Fruit fly (Drosophila melanogaster) whole organism, embryonic: ENCODE measurements around the gene cup.

ENCODE experiments used
- Atf6 ChIP-seq: fragments of 200-800 bp; sonication (Bioruptor generic); IDR thresholded peaks from 2 replicates; pipeline ENCODE4 v1.3.6; 2022; ENCODE audit warnings: missing biosample characterization, missing genetic modification characterization
- Bdp1 ChIP-seq: fragments of 200-800 bp; sonication (Bioruptor generic); optimal IDR thresholded peaks from 3 replicates; lab custom pipeline; 2016; ENCODE audit warnings: missing biosample characterization, missing genetic modification characterization
- CG10274 ChIP-seq: fragments of 200-800 bp; sonication (Bioruptor generic); optimal IDR thresholded peaks from 3 replicates; lab custom pipeline; 2017; ENCODE audit warnings: missing biosample characterization, mild to moderate bottlenecking, missing genetic modification characterization
- CG1233 ChIP-seq: fragments of 200-800 bp; sonication (Bioruptor generic); optimal IDR thresholded peaks from 4 replicates; lab custom pipeline; 2018; ENCODE audit warnings: missing biosample characterization, mild to moderate bottlenecking, missing genetic modification characterization
- CG12942 ChIP-seq: fragments of 200-800 bp; sonication (Bioruptor generic); optimal IDR thresholded peaks from 3 replicates; lab custom pipeline; 2016; ENCODE audit warnings: missing biosample characterization, missing genetic modification characterization
- CG14667 ChIP-seq: fragments of 200-800 bp; sonication (Bioruptor generic); IDR thresholded peaks from 2 replicates; pipeline ENCODE4 v1.3.6; 2022; ENCODE audit warnings: missing biosample characterization, missing genetic modification characterization
- CG15696 ChIP-seq: fragments of 200-800 bp; sonication (Bioruptor generic); optimal IDR thresholded peaks from 2 replicates; lab custom pipeline; 2019; ENCODE audit warnings: missing biosample characterization, mild to moderate bottlenecking, missing genetic modification characterization, moderate library complexity
- CG18619 ChIP-seq: fragments of 200-800 bp; sonication (Bioruptor generic); optimal IDR thresholded peaks from 3 replicates; lab custom pipeline; 2017; ENCODE audit warnings: missing biosample characterization, mild to moderate bottlenecking, missing genetic modification characterization
- CG31224 ChIP-seq: fragments of 200-800 bp; sonication (Bioruptor generic); IDR thresholded peaks from 2 replicates; pipeline ENCODE4 v1.3.6; 2022; ENCODE audit warnings: missing biosample characterization, missing genetic modification characterization
- CG34376 ChIP-seq: fragments of 200-800 bp; sonication (Bioruptor generic); optimal IDR thresholded peaks from 2 replicates; lab custom pipeline; 2018; ENCODE audit warnings: missing biosample characterization, mild to moderate bottlenecking, missing genetic modification characterization
- CG6813 ChIP-seq: fragments of 200-800 bp; sonication (Bioruptor generic); optimal IDR thresholded peaks from 2 replicates; lab custom pipeline; 2017; ENCODE audit warnings: missing biosample characterization, missing genetic modification characterization, mild to moderate bottlenecking, moderate library complexity, missing genetic modification reagents
- CG6854 ChIP-seq: fragments of 200-800 bp; sonication (Bioruptor generic); optimal IDR thresholded peaks from 3 replicates; lab custom pipeline; 2017; ENCODE audit warnings: missing biosample characterization, mild to moderate bottlenecking, missing genetic modification characterization
- CG7963 ChIP-seq: fragments of 200-800 bp; sonication (Bioruptor generic); IDR thresholded peaks from 3 replicates; pipeline ENCODE4 v1.3.6; 2022; ENCODE audit warnings: missing biosample characterization, missing genetic modification characterization; ENCODE audit not compliant: partially characterized antibody
- CG8281 ChIP-seq: fragments of 200-800 bp; sonication (Bioruptor generic); optimal IDR thresholded peaks from 2 replicates; lab custom pipeline; 2018; ENCODE audit warnings: missing biosample characterization, mild to moderate bottlenecking, missing genetic modification characterization, moderate library complexity
- CG8290 ChIP-seq, 3 experiments: fragments of 200-800 bp; sonication (Bioruptor generic); optimal IDR thresholded peaks; 2 replicates each; lab custom pipeline; 2016 to 2019; ENCODE audit warnings: missing biosample characterization in 3 of 3, missing genetic modification characterization in 3 of 3, mild to moderate bottlenecking in 2 of 3, moderate library complexity in 1 of 3
- CG8765 ChIP-seq: fragments of 200-800 bp; sonication (Bioruptor generic); IDR thresholded peaks from 2 replicates; pipeline ENCODE4 v1.3.6; 2022; ENCODE audit warnings: missing biosample characterization, missing genetic modification characterization
- CG9215 ChIP-seq: fragments of 200-800 bp; sonication (Bioruptor generic); IDR thresholded peaks from 2 replicates; pipeline ENCODE4 v1.3.6; 2022; ENCODE audit warnings: missing biosample characterization, missing genetic modification characterization
- CrebB ChIP-seq: fragments of 200-800 bp; sonication (Bioruptor generic); optimal IDR thresholded peaks from 3 replicates; lab custom pipeline; 2018; ENCODE audit warnings: missing biosample characterization, mild to moderate bottlenecking, missing genetic modification characterization
- Eip74EF ChIP-seq, 2 experiments: fragments of 200-800 bp in 1 of 2; fragments of >200 bp in 1 of 2; sonication (Bioruptor generic) in 1 of 2; optimal IDR thresholded peaks; 2 replicates each; lab custom pipeline; 2017 to 2019; ENCODE audit warnings: missing biosample characterization in 2 of 2, missing genetic modification characterization in 2 of 2, mild to moderate bottlenecking in 1 of 2, moderate library complexity in 1 of 2
- H15 ChIP-seq: fragments of 200-800 bp; sonication (Bioruptor generic); IDR thresholded peaks from 3 replicates; pipeline ENCODE4 v1.3.6; 2022; ENCODE audit warnings: missing biosample characterization, missing genetic modification characterization
- HHEX ChIP-seq: fragments of 200-800 bp; sonication (Bioruptor generic); optimal IDR thresholded peaks from 3 replicates; lab custom pipeline; 2017; ENCODE audit warnings: missing biosample characterization, mild to moderate bottlenecking, missing genetic modification characterization, missing genetic modification reagents
- HLH3B ChIP-seq: fragments of 200-800 bp; sonication (Bioruptor generic); IDR thresholded peaks from 2 replicates; pipeline ENCODE4 v1.3.6; 2022; ENCODE audit warnings: missing biosample characterization, missing genetic modification characterization
- Hand ChIP-seq: fragments of 200-800 bp; sonication (Bioruptor generic); optimal IDR thresholded peaks from 2 replicates; lab custom pipeline; 2017; ENCODE audit warnings: mild to moderate bottlenecking, missing biosample characterization, missing genetic modification reagents, missing genetic modification characterization
- MTF-1 ChIP-seq: fragments of 200-800 bp; sonication (Bioruptor generic); optimal IDR thresholded peaks from 2 replicates; lab custom pipeline; 2018; ENCODE audit warnings: missing biosample characterization, mild to moderate bottlenecking, missing genetic modification characterization, borderline replicate concordance
- Nf-YA ChIP-seq: fragments of 200-800 bp; sonication (Bioruptor generic); IDR thresholded peaks from 2 replicates; pipeline ENCODE4 v1.3.6; 2022; ENCODE audit warnings: missing biosample characterization, missing genetic modification characterization
- PHDP ChIP-seq: fragments of 200-800 bp; sonication (Bioruptor generic); optimal IDR thresholded peaks from 3 replicates; lab custom pipeline; 2018; ENCODE audit warnings: missing biosample characterization, mild to moderate bottlenecking, missing genetic modification characterization, moderate library complexity
- chinmo ChIP-seq: fragments of 200-800 bp; sonication (Bioruptor generic); IDR thresholded peaks from 4 replicates; pipeline ENCODE4 v1.3.6; 2022; ENCODE audit warnings: missing biosample characterization, missing genetic modification characterization; ENCODE audit not compliant: partially characterized antibody
- dati ChIP-seq: fragments of 200-800 bp; sonication (Bioruptor generic); IDR thresholded peaks from 2 replicates; pipeline ENCODE4 v1.3.6; 2022; ENCODE audit warnings: missing biosample characterization, missing genetic modification characterization
- dpn ChIP-seq, 2 experiments: fragments of 200-800 bp; sonication (Bioruptor generic); optimal IDR thresholded peaks; 3 replicates each; lab custom pipeline; 2016; ENCODE audit warnings: missing biosample characterization in 2 of 2, missing genetic modification characterization in 2 of 2
- ems ChIP-seq: fragments of 200-800 bp; sonication (Bioruptor generic); optimal IDR thresholded peaks from 3 replicates; lab custom pipeline; 2016; ENCODE audit warnings: missing biosample characterization, missing genetic modification characterization
- gem ChIP-seq: fragments of 200-800 bp; sonication (Bioruptor generic); optimal IDR thresholded peaks from 2 replicates; lab custom pipeline; 2019; ENCODE audit warnings: missing biosample characterization, mild to moderate bottlenecking, missing genetic modification characterization, moderate library complexity
- gfzf ChIP-seq: fragments of 200-800 bp; sonication (Bioruptor generic); optimal IDR thresholded peaks from 2 replicates; lab custom pipeline; 2016; ENCODE audit warnings: missing biosample characterization, mild to moderate bottlenecking, missing genetic modification characterization, moderate library complexity
- gt ChIP-seq: fragments of 200-800 bp; sonication (Bioruptor generic); IDR thresholded peaks from 2 replicates; pipeline ENCODE4 v1.3.6; 2022; ENCODE audit warnings: missing biosample characterization, missing genetic modification characterization
- hbn ChIP-seq: fragments of 200-800 bp; sonication (Bioruptor generic); IDR thresholded peaks from 2 replicates; pipeline ENCODE4 v1.3.6; 2022; ENCODE audit warnings: missing biosample characterization, missing genetic modification characterization; ENCODE audit not compliant: partially characterized antibody
- insv ChIP-seq, 2 experiments: fragments of 200-800 bp; sonication (Bioruptor generic); optimal IDR thresholded peaks; 3 replicates each; lab custom pipeline; 2016 to 2018; ENCODE audit warnings: missing biosample characterization in 2 of 2, missing genetic modification characterization in 2 of 2
- inv ChIP-seq: fragments of 200-800 bp; sonication (Bioruptor generic); IDR thresholded peaks from 2 replicates; pipeline ENCODE4 v1.3.6; 2022; ENCODE audit warnings: missing biosample characterization, missing genetic modification characterization; ENCODE audit not compliant: partially characterized antibody
- jing ChIP-seq: fragments of 200-800 bp; sonication (Bioruptor generic); optimal IDR thresholded peaks from 2 replicates; lab custom pipeline; 2018; ENCODE audit warnings: missing biosample characterization, mild to moderate bottlenecking, missing genetic modification characterization
- mld ChIP-seq: fragments of 200-800 bp; sonication (Bioruptor generic); IDR thresholded peaks from 3 replicates; pipeline ENCODE4 v1.3.6; 2022; ENCODE audit warnings: missing biosample characterization, missing genetic modification characterization; ENCODE audit not compliant: partially characterized antibody
- peb ChIP-seq: fragments of 200-800 bp; sonication (Bioruptor generic); IDR thresholded peaks from 2 replicates; pipeline ENCODE4 v1.3.6; 2022; ENCODE audit warnings: missing biosample characterization, missing genetic modification characterization
- slou ChIP-seq: fragments of 200-800 bp; sonication (Bioruptor generic); optimal IDR thresholded peaks from 3 replicates; lab custom pipeline; 2016; ENCODE audit warnings: missing biosample characterization, missing genetic modification characterization
- so ChIP-seq: fragments of 200-800 bp; sonication (Bioruptor generic); IDR thresholded peaks from 3 replicates; pipeline ENCODE4 v1.3.6; 2022; ENCODE audit warnings: missing biosample characterization, missing genetic modification characterization
- tap ChIP-seq: fragments of 200-800 bp; optimal IDR thresholded peaks from 3 replicates; lab custom pipeline; 2019; ENCODE audit warnings: missing biosample characterization, mild to moderate bottlenecking, missing genetic modification characterization, moderate library complexity
- tio ChIP-seq: fragments of 200-800 bp; sonication (Bioruptor generic); optimal IDR thresholded peaks from 2 replicates; lab custom pipeline; 2017; ENCODE audit warnings: missing biosample characterization, missing genetic modification characterization, inconsistent platforms
- tna ChIP-seq: fragments of 200-800 bp; sonication (Bioruptor generic); IDR thresholded peaks from 2 replicates; pipeline ENCODE4 v1.3.6; 2022; ENCODE audit warnings: missing biosample characterization, missing genetic modification characterization; ENCODE audit not compliant: partially characterized antibody
- trh ChIP-seq: fragments of 200-800 bp; sonication (Bioruptor generic); optimal IDR thresholded peaks from 2 replicates; lab custom pipeline; 2016; ENCODE audit warnings: missing biosample characterization, missing genetic modification characterization
- usp ChIP-seq: fragments of >200 bp; optimal IDR thresholded peaks from 2 replicates; lab custom pipeline; 2017; ENCODE audit warnings: missing biosample characterization, missing genetic modification characterization
- zen ChIP-seq: fragments of 200-800 bp; sonication (Bioruptor generic); optimal IDR thresholded peaks from 3 replicates; lab custom pipeline; 2018; ENCODE audit warnings: missing biosample characterization, mild to moderate bottlenecking, missing genetic modification characterization, moderate library complexity

Gene cup

dm6 chr2L:6673211-6674012 lies 9.9 kb downstream of the cup start, which contains the start of gene Spn27A (continued):
- 0 out of 3 replicates have a peak, but pooled peaks have one; percentile 43 for TF ChIP-seq H15 (GFP tag; lab: Robert Waterston, UW)
- no peak for TF ChIP-seq gt (GFP tag; lab: Robert Waterston, UW)
- TF ChIP-seq Eip74EF (GFP tag; optimal IDR thresholded peaks at IDR 0.05; lab: Kevin White, UChicago), result peak in 1 of 2 experiments; percentile 53
- TF ChIP-seq CG6813 (GFP tag; lab: Kevin White, UChicago), result peak; percentile 25
- TF ChIP-seq HLH3B (GFP tag; lab: Robert Waterston, UW), result peak; percentile 54
- peak; percentile 50 for TF ChIP-seq zen (tag; lab: Kevin White, UChicago)
- TF ChIP-seq PHDP (tag; lab: Kevin White, UChicago), result peak; percentile 37
- TF ChIP-seq peb (GFP tag; lab: Robert Waterston, UW), result no peak
- TF ChIP-seq CG1233 (GFP tag; lab: Kevin White, UChicago), result peak; percentile 54
- TF ChIP-seq usp (GFP tag; lab: Kevin White, UChicago), result no peak
- peak; percentile 51 for TF ChIP-seq jing (GFP tag; lab: Kevin White, UChicago)
- no peak for TF ChIP-seq tap
- no peak for TF ChIP-seq CG7963 (GFP tag; lab: Robert Waterston, UW)
- peak; percentile 57 for TF ChIP-seq gfzf
- TF ChIP-seq trh, result no peak
- no peak for TF ChIP-seq tna (GFP tag; lab: Robert Waterston, UW)
- TF ChIP-seq gem (tag; lab: Kevin White, UChicago), result peak; percentile 73
- peak; percentile 28 for TF ChIP-seq CrebB (tag; lab: Kevin White, UChicago)
- TF ChIP-seq dpn (GFP tag; optimal IDR thresholded peaks at IDR 0.05; lab: Kevin White, UChicago), result peak; percentile 17 to 59
- TF ChIP-seq CG18619 (GFP tag; lab: Kevin White, UChicago), result no peak
- no peak for TF ChIP-seq CG10274
- peak; percentile 60 for TF ChIP-seq HHEX (GFP tag; lab: Kevin White, UChicago)
- peak; percentile 58 for TF ChIP-seq tio
- no peak; the same call in 1 of the 2 replicates for TF ChIP-seq CG14667
- TF ChIP-seq MTF-1 (GFP tag; lab: Kevin White, UChicago), result no peak
- no peak for TF ChIP-seq dati (GFP tag; lab: Robert Waterston, UW)
- TF ChIP-seq chinmo (GFP tag; lab: Robert Waterston, UW), result peak; percentile 80; the same call in 3 of the 4 replicates
- TF ChIP-seq inv, result no peak
- no peak; the same call in 1 of the 2 replicates for TF ChIP-seq Atf6
- 0 out of 3 replicates have a peak, but pooled peaks have one; percentile 31 for TF ChIP-seq so (GFP tag; lab: Robert Waterston, UW)
- TF ChIP-seq CG8765 (GFP tag; lab: Robert Waterston, UW), result no peak
- TF ChIP-seq mld (GFP tag; lab: Robert Waterston, UW), result no peak
- no peak for TF ChIP-seq Hand (GFP tag; lab: Kevin White, UChicago)
- no peak for TF ChIP-seq CG9215
- TF ChIP-seq CG31224, result no peak
- TF ChIP-seq hbn (GFP tag; lab: Robert Waterston, UW), result peak; percentile 26
- TF ChIP-seq Nf-YA (GFP tag; lab: Robert Waterston, UW), result no peak
- peak; percentile 27 for TF ChIP-seq ems (GFP tag; lab: Kevin White, UChicago)
- TF ChIP-seq CG8281 (tag; lab: Kevin White, UChicago), result peak; percentile 21
- TF ChIP-seq CG34376, result peak; percentile 29
- TF ChIP-seq Bdp1 (GFP tag; lab: Kevin White, UChicago), result peak; percentile 27
- peak; percentile 51 for TF ChIP-seq slou
- peak; percentile 36 for TF ChIP-seq CG12942 (GFP tag; lab: Kevin White, UChicago)
- peak in 1 of 2 experiments; percentile 32 for TF ChIP-seq insv (GFP tag; optimal IDR thresholded peaks at IDR 0.05; lab: Kevin White, UChicago)
- peak; percentile 34 for TF ChIP-seq CG8290 (GFP tag; optimal IDR thresholded peaks at IDR 0.05; lab: Kevin White, UChicago)
- TF ChIP-seq CG8290 (tag; optimal IDR thresholded peaks at IDR 0.05; lab: Kevin White, UChicago), result peak in 1 of 2 experiments; percentile 55
- no peak for TF ChIP-seq CG6854 (GFP tag; lab: Kevin White, UChicago)
- no peak for TF ChIP-seq CG15696
